Fruit fly (Drosophila melanogaster) whole organism, embryonic: ENCODE measurements around the gene Tsp29Fb.

ENCODE experiments used
- Antp ChIP-seq: fragments of 200-800 bp; sonication (Bioruptor generic); optimal IDR thresholded peaks from 3 replicates; lab custom pipeline; 2016; ENCODE audit warnings: missing biosample characterization, missing genetic modification characterization
- Atf-2 ChIP-seq: fragments of 200-800 bp; sonication (Bioruptor generic); optimal IDR thresholded peaks from 2 replicates; lab custom pipeline; 2016; ENCODE audit warnings: missing biosample characterization, missing genetic modification characterization
- BEAF-32 ChIP-seq: fragments of 200-800 bp; sonication (Bioruptor generic); optimal IDR thresholded peaks from 3 replicates; lab custom pipeline; 2017; ENCODE audit warnings: missing biosample characterization, missing genetic modification characterization, mild to moderate bottlenecking, moderate library complexity, missing genetic modification reagents
- Blimp-1 ChIP-seq: fragments of 200-800 bp; sonication (Bioruptor generic); optimal IDR thresholded peaks from 3 replicates; lab custom pipeline; 2018; ENCODE audit warnings: missing biosample characterization, missing genetic modification characterization, mild to moderate bottlenecking, moderate library complexity, missing genetic modification reagents
- CG1024 ChIP-seq: fragments of 200-800 bp; sonication (Bioruptor generic); IDR thresholded peaks from 2 replicates; pipeline ENCODE4 v1.3.6; 2022; ENCODE audit warnings: missing biosample characterization, missing genetic modification characterization
- CG10267 ChIP-seq: fragments of 200-800 bp; sonication (Bioruptor generic); optimal IDR thresholded peaks from 2 replicates; lab custom pipeline; 2018; ENCODE audit warnings: missing biosample characterization, mild to moderate bottlenecking, missing genetic modification characterization, moderate library complexity
- CG10366 ChIP-seq: fragments of 200-800 bp; sonication (Bioruptor generic); IDR thresholded peaks from 2 replicates; pipeline ENCODE4 v1.3.6; 2022; ENCODE audit warnings: missing biosample characterization, missing genetic modification characterization
- CG14050 ChIP-seq: fragments of 200-800 bp; sonication (Bioruptor generic); IDR thresholded peaks from 3 replicates; pipeline ENCODE4 v1.3.6; 2022; ENCODE audit warnings: missing biosample characterization, missing genetic modification characterization
- CG14441 ChIP-seq: fragments of 200-800 bp; sonication (Bioruptor generic); IDR thresholded peaks from 2 replicates; pipeline ENCODE4 v1.3.6; 2022; ENCODE audit warnings: missing biosample characterization, missing genetic modification characterization
- CG15073 ChIP-seq: fragments of 200-800 bp; sonication (Bioruptor generic); optimal IDR thresholded peaks from 2 replicates; lab custom pipeline; 2016; ENCODE audit warnings: missing biosample characterization, missing genetic modification characterization
- CG17612 ChIP-seq: fragments of 200-800 bp; sonication (Bioruptor generic); IDR thresholded peaks from 2 replicates; pipeline ENCODE4 v1.3.6; 2022; ENCODE audit warnings: missing biosample characterization, missing genetic modification characterization
- CG31388 ChIP-seq: fragments of 200-800 bp; sonication (Bioruptor generic); optimal IDR thresholded peaks from 2 replicates; lab custom pipeline; 2016; ENCODE audit warnings: missing biosample characterization, missing genetic modification characterization
- CG3281 ChIP-seq: fragments of 200-800 bp; sonication (Bioruptor generic); optimal IDR thresholded peaks from 3 replicates; lab custom pipeline; 2017; ENCODE audit warnings: missing biosample characterization, mild to moderate bottlenecking, missing genetic modification characterization
- CG3995 ChIP-seq: fragments of 200-800 bp; sonication (Bioruptor generic); optimal IDR thresholded peaks from 3 replicates; lab custom pipeline; 2016; ENCODE audit warnings: missing biosample characterization, missing genetic modification characterization
- CG42726 ChIP-seq: fragments of 200-800 bp; sonication (Bioruptor generic); IDR thresholded peaks from 2 replicates; pipeline ENCODE4 v1.3.6; 2022; ENCODE audit warnings: missing biosample characterization, missing genetic modification characterization; ENCODE audit not compliant: partially characterized antibody
- CG4282 ChIP-seq: fragments of 200-800 bp; sonication (Bioruptor generic); optimal IDR thresholded peaks from 2 replicates; lab custom pipeline; 2016; ENCODE audit warnings: missing biosample characterization, missing genetic modification characterization
- CG4360 ChIP-seq: fragments of 200-800 bp; sonication (Bioruptor generic); IDR thresholded peaks from 2 replicates; pipeline ENCODE4 v1.3.6; 2022; ENCODE audit warnings: missing biosample characterization, missing genetic modification characterization
- CG4730 ChIP-seq: fragments of 200-800 bp; sonication (Bioruptor generic); IDR thresholded peaks from 2 replicates; pipeline ENCODE4 v1.3.6; 2022; ENCODE audit warnings: missing biosample characterization, missing genetic modification characterization
- CG6175 ChIP-seq: fragments of 200-800 bp; sonication (Bioruptor generic); IDR thresholded peaks from 3 replicates; pipeline ENCODE4 v1.3.6; 2022; ENCODE audit warnings: missing biosample characterization, missing genetic modification characterization
- CG7928 ChIP-seq: fragments of 200-800 bp; sonication (Bioruptor generic); optimal IDR thresholded peaks from 2 replicates; lab custom pipeline; 2017; ENCODE audit warnings: missing biosample characterization, mild to moderate bottlenecking, missing genetic modification characterization
- CrebB ChIP-seq: fragments of 200-800 bp; sonication (Bioruptor generic); optimal IDR thresholded peaks from 3 replicates; lab custom pipeline; 2018; ENCODE audit warnings: missing biosample characterization, mild to moderate bottlenecking, missing genetic modification characterization
- D19A ChIP-seq: fragments of 200-800 bp; optimal IDR thresholded peaks from 3 replicates; lab custom pipeline; 2019; ENCODE audit warnings: missing biosample characterization, mild to moderate bottlenecking, missing genetic modification characterization, moderate library complexity
- Dbx ChIP-seq: fragments of 200-800 bp; sonication (Bioruptor generic); IDR thresholded peaks from 3 replicates; pipeline ENCODE4 v1.3.6; 2022; ENCODE audit warnings: missing biosample characterization, missing genetic modification characterization
- Dp ChIP-seq: fragments of 200-800 bp; sonication (Bioruptor generic); optimal IDR thresholded peaks from 2 replicates; lab custom pipeline; 2018; ENCODE audit warnings: missing biosample characterization, mild to moderate bottlenecking, missing genetic modification characterization, moderate library complexity
- Fer3 ChIP-seq: fragments of 200-800 bp; sonication (Bioruptor generic); optimal IDR thresholded peaks from 2 replicates; lab custom pipeline; 2018; ENCODE audit warnings: missing biosample characterization, mild to moderate bottlenecking, missing genetic modification characterization, moderate library complexity
- HmgD ChIP-seq: fragments of 200-800 bp; sonication (Bioruptor generic); optimal IDR thresholded peaks from 3 replicates; lab custom pipeline; 2016; ENCODE audit warnings: missing biosample characterization, missing genetic modification characterization
- Jarid2 ChIP-seq: fragments of 200-800 bp; sonication (Bioruptor generic); optimal IDR thresholded peaks from 3 replicates; lab custom pipeline; 2017; ENCODE audit warnings: mild to moderate bottlenecking, missing biosample characterization, missing genetic modification reagents, missing genetic modification characterization
- Kr ChIP-seq: fragments of 200-800 bp; sonication (Bioruptor generic); optimal IDR thresholded peaks from 2 replicates; lab custom pipeline; 2017; ENCODE audit warnings: missing biosample characterization, mild to moderate bottlenecking, missing genetic modification characterization
- MTF-1 ChIP-seq: fragments of 200-800 bp; sonication (Bioruptor generic); optimal IDR thresholded peaks from 2 replicates; lab custom pipeline; 2018; ENCODE audit warnings: missing biosample characterization, mild to moderate bottlenecking, missing genetic modification characterization, borderline replicate concordance
- Myb ChIP-seq: fragments of 200-800 bp; sonication (Bioruptor generic); optimal IDR thresholded peaks from 2 replicates; lab custom pipeline; 2016; ENCODE audit warnings: missing biosample characterization, missing genetic modification characterization
- Neu2 ChIP-seq: fragments of 200-800 bp; sonication (Bioruptor generic); optimal IDR thresholded peaks from 3 replicates; lab custom pipeline; 2016; ENCODE audit warnings: missing biosample characterization, missing genetic modification characterization, borderline replicate concordance
- NfI ChIP-seq: fragments of 200-800 bp; sonication (Bioruptor generic); optimal IDR thresholded peaks from 3 replicates; lab custom pipeline; 2018; ENCODE audit warnings: missing biosample characterization, mild to moderate bottlenecking, missing genetic modification characterization, moderate library complexity
- Oaz ChIP-seq: fragments of 200-800 bp; sonication (Bioruptor generic); IDR thresholded peaks from 2 replicates; pipeline ENCODE4 v1.3.6; 2022; ENCODE audit warnings: missing biosample characterization, missing genetic modification characterization
- Ptx1 ChIP-seq: fragments of 200-800 bp; sonication (Bioruptor generic); IDR thresholded peaks from 2 replicates; pipeline ENCODE4 v1.3.6; 2022; ENCODE audit warnings: missing biosample characterization, missing genetic modification characterization
- Ravus ChIP-seq: fragments of 200-800 bp; sonication (Bioruptor generic); IDR thresholded peaks from 2 replicates; pipeline ENCODE4 v1.3.6; 2022; ENCODE audit warnings: missing biosample characterization, missing genetic modification characterization
- Ssrp ChIP-seq: fragments of 200-800 bp; sonication (Bioruptor generic); optimal IDR thresholded peaks from 2 replicates; lab custom pipeline; 2018; ENCODE audit warnings: missing biosample characterization, mild to moderate bottlenecking, missing genetic modification characterization, moderate library complexity
- bsh ChIP-seq, 2 experiments: fragments of 200-800 bp; sonication (Bioruptor generic); optimal IDR thresholded peaks; 2 replicates each; lab custom pipeline; 2017 to 2018; ENCODE audit warnings: mild to moderate bottlenecking in 2 of 2, missing biosample characterization in 2 of 2, missing genetic modification characterization in 2 of 2, moderate library complexity in 1 of 2
- cg ChIP-seq: fragments of 200-800 bp; sonication (Bioruptor generic); optimal IDR thresholded peaks from 3 replicates; lab custom pipeline; 2019; ENCODE audit warnings: missing biosample characterization, mild to moderate bottlenecking, missing genetic modification characterization, moderate library complexity
- dm ChIP-seq: fragments of 200-800 bp; sonication (Bioruptor generic); optimal IDR thresholded peaks from 3 replicates; lab custom pipeline; 2016; ENCODE audit warnings: missing biosample characterization, missing genetic modification characterization
- eve ChIP-seq, 2 experiments: fragments of >200 bp; optimal IDR thresholded peaks; 2 replicates each; lab custom pipeline; 2017; ENCODE audit warnings: missing biosample characterization in 2 of 2, missing genetic modification characterization in 2 of 2
- fru ChIP-seq: fragments of >200 bp; optimal IDR thresholded peaks from 2 replicates; lab custom pipeline; 2017
- gce ChIP-seq: fragments of 200-800 bp; sonication (Bioruptor generic); IDR thresholded peaks from 3 replicates; pipeline ENCODE4 v1.3.6; 2022; ENCODE audit warnings: missing biosample characterization, missing genetic modification characterization
- h ChIP-seq: fragments of >200 bp; optimal IDR thresholded peaks from 2 replicates; lab custom pipeline; 2017
- insv ChIP-seq, 2 experiments: fragments of 200-800 bp; sonication (Bioruptor generic); optimal IDR thresholded peaks; 3 replicates each; lab custom pipeline; 2016 to 2018; ENCODE audit warnings: missing biosample characterization in 2 of 2, missing genetic modification characterization in 2 of 2
- lbe ChIP-seq: fragments of 200-800 bp; sonication (Bioruptor generic); optimal IDR thresholded peaks from 2 replicates; lab custom pipeline; 2016; ENCODE audit warnings: missing biosample characterization, mild to moderate bottlenecking, missing genetic modification characterization
- seq ChIP-seq: fragments of 200-800 bp; sonication (Bioruptor generic); IDR thresholded peaks from 2 replicates; pipeline ENCODE4 v1.3.6; 2022; ENCODE audit warnings: missing biosample characterization, missing genetic modification characterization
- shn ChIP-seq: fragments of 200-800 bp; sonication (Bioruptor generic); optimal IDR thresholded peaks from 3 replicates; lab custom pipeline; 2016; ENCODE audit warnings: missing biosample characterization, missing genetic modification characterization
- stwl ChIP-seq: fragments of 200-800 bp; sonication (Bioruptor generic); optimal IDR thresholded peaks from 3 replicates; lab custom pipeline; 2018; ENCODE audit warnings: missing biosample characterization, mild to moderate bottlenecking, missing genetic modification characterization, moderate library complexity
- toy ChIP-seq: fragments of 200-800 bp; sonication (Bioruptor generic); IDR thresholded peaks from 2 replicates; pipeline ENCODE4 v1.3.6; 2022; ENCODE audit warnings: missing biosample characterization, missing genetic modification characterization
- trem ChIP-seq: fragments of 200-800 bp; optimal IDR thresholded peaks from 3 replicates; lab custom pipeline; 2019; ENCODE audit warnings: missing biosample characterization, mild to moderate bottlenecking, missing genetic modification characterization, moderate library complexity

Tsp29Fb gene

dm6 chr2L:8984614-8985318 lies 47.6 kb downstream of the Tsp29Fb start, which contains the start of gene CG13101 (continued):
- TF ChIP-seq MTF-1 = peak; percentile 79
- peak; percentile 3 for TF ChIP-seq shn
- TF ChIP-seq lbe (GFP tag; lab: Kevin White, UChicago) = peak; percentile 94
- peak; percentile 92 for TF ChIP-seq CG10366 (GFP tag; lab: Robert Waterston, UW)
- peak; percentile 87 for TF ChIP-seq Ssrp (tag; lab: Kevin White, UChicago)
- TF ChIP-seq NfI (GFP tag; lab: Kevin White, UChicago) = peak; percentile 80
- peak; percentile 95 for TF ChIP-seq Ptx1
- no peak for TF ChIP-seq Neu2
- no peak for TF ChIP-seq cg (GFP tag; lab: Kevin White, UChicago)
- peak; percentile 14 for TF ChIP-seq Antp (GFP tag; lab: Kevin White, UChicago)
- peak; percentile 50 for TF ChIP-seq dm (GFP tag; lab: Kevin White, UChicago)
- TF ChIP-seq Dbx (GFP tag; lab: Robert Waterston, UW) = peak; percentile 95
- TF ChIP-seq CG42726 (GFP tag; lab: Robert Waterston, UW) = no peak
- peak in 1 of 2 experiments; percentile 27 for TF ChIP-seq insv (GFP tag; optimal IDR thresholded peaks at IDR 0.05; lab: Kevin White, UChicago)
- peak; percentile 80 for TF ChIP-seq D19A (tag; lab: Kevin White, UChicago)
- TF ChIP-seq CG10267 (tag; lab: Kevin White, UChicago) = peak; percentile 89
- TF ChIP-seq BEAF-32 (GFP tag; lab: Kevin White, UChicago) = no peak
- peak; percentile 18 for TF ChIP-seq CG3995 (GFP tag; lab: Kevin White, UChicago)
- peak; percentile 87 for TF ChIP-seq CG17612 (GFP tag; lab: Robert Waterston, UW)
- TF ChIP-seq CG14050 (GFP tag; lab: Robert Waterston, UW) = peak; percentile 89
- peak; percentile 93 for TF ChIP-seq CG4730 (GFP tag; lab: Robert Waterston, UW)
- peak; percentile 94 for TF ChIP-seq seq
- peak in 1 of 2 experiments; percentile 86 for TF ChIP-seq eve (GFP tag; optimal IDR thresholded peaks at IDR 0.05; lab: Kevin White, UChicago)
- peak; percentile 94 for TF ChIP-seq Fer3 (tag; lab: Kevin White, UChicago)
- TF ChIP-seq Atf-2 (GFP tag; lab: Kevin White, UChicago) = peak; percentile 83
- peak; percentile 91 for TF ChIP-seq CrebB
- peak; percentile 82 for TF ChIP-seq CG1024 (GFP tag; lab: Robert Waterston, UW)
- TF ChIP-seq gce (GFP tag; lab: Robert Waterston, UW) = peak; percentile 93
- TF ChIP-seq HmgD (GFP tag; lab: Kevin White, UChicago) = no peak
- TF ChIP-seq fru (lab: Kevin White, UChicago) = no peak
- peak; percentile 93 for TF ChIP-seq CG14441 (GFP tag; lab: Robert Waterston, UW)
- peak; percentile 90 for TF ChIP-seq CG3281 (GFP tag; lab: Kevin White, UChicago)
- TF ChIP-seq Kr (GFP tag; lab: Kevin White, UChicago) = no peak
- TF ChIP-seq Jarid2 = peak; percentile 78
- peak; percentile 23 for TF ChIP-seq CG4282 (GFP tag; lab: Kevin White, UChicago)
- peak; percentile 83 for TF ChIP-seq toy (GFP tag; lab: Robert Waterston, UW)
- TF ChIP-seq Ravus (GFP tag; lab: Robert Waterston, UW) = peak; percentile 84
- TF ChIP-seq CG15073 (GFP tag; lab: Kevin White, UChicago) = peak; percentile 56
- peak; percentile 87; the same call in 2 of the 3 replicates for TF ChIP-seq CG6175 (GFP tag; lab: Robert Waterston, UW)
- peak; percentile 81 to 96 for TF ChIP-seq bsh (GFP tag; optimal IDR thresholded peaks at IDR 0.05; lab: Kevin White, UChicago)
- peak; percentile 24 for TF ChIP-seq stwl (tag; lab: Kevin White, UChicago)
- TF ChIP-seq Myb = peak; percentile 48
- peak; percentile 88 for TF ChIP-seq trem (tag; lab: Kevin White, UChicago)
- peak; percentile 93 for TF ChIP-seq Blimp-1
- peak; percentile 62 for TF ChIP-seq CG4360 (GFP tag; lab: Robert Waterston, UW)
- peak; percentile 87 for TF ChIP-seq Oaz (GFP tag; lab: Robert Waterston, UW)
- no peak for TF ChIP-seq Dp (GFP tag; lab: Kevin White, UChicago)
- TF ChIP-seq h = no peak
- peak; percentile 59 for TF ChIP-seq CG7928 (GFP tag; lab: Kevin White, UChicago)
- TF ChIP-seq CG31388 (GFP tag; lab: Kevin White, UChicago) = peak; percentile 71
